Worm (Caenorhabditis elegans): ENCODE measurements around the gene srbc-70.
A peak's percentile ranks its signal among the peaks of the same experiment; 100 is the strongest.

The srbc-70 gene

ce11 chrIV:4218276-4218675, 9.5 kb downstream of the srbc-70 start:
- no peak for TF ChIP-seq nhr-11 (tag; optimal IDR thresholded peaks at IDR 0.05)
- TF ChIP-seq crh-2 (tag; optimal IDR thresholded peaks at IDR 0.05), result no peak
- TF ChIP-seq R02D3.7 (tag; optimal IDR thresholded peaks at IDR 0.05), result no peak
- TF ChIP-seq ceh-82 (tag; optimal IDR thresholded peaks at IDR 0.05), result no peak
- TF ChIP-seq unc-39 (tag; optimal IDR thresholded peaks at IDR 0.05), result no peak
- no peak for TF ChIP-seq egl-27 (tag; optimal IDR thresholded peaks at IDR 0.05)
- TF ChIP-seq nhr-21 (tag; optimal IDR thresholded peaks at IDR 0.05), result no peak
- no peak for TF ChIP-seq fos-1 (tag; optimal IDR thresholded peaks at IDR 0.05)
- no peak for TF ChIP-seq nhr-6 (tag; optimal IDR thresholded peaks at IDR 0.05)
- TF ChIP-seq elt-3 (tag; optimal IDR thresholded peaks at IDR 0.05), result no peak
- no peak for TF ChIP-seq nhr-129 (tag; optimal IDR thresholded peaks at IDR 0.05)
- TF ChIP-seq snpc-4 (tag; optimal IDR thresholded peaks at IDR 0.05), result no peak
- no peak for TF ChIP-seq ceh-16 (tag; optimal IDR thresholded peaks at IDR 0.05)
- TF ChIP-seq nhr-25 (tag; optimal IDR thresholded peaks at IDR 0.05), result no peak
- TF ChIP-seq zag-1 (tag; optimal IDR thresholded peaks at IDR 0.05), result no peak

- TF ChIP-seq fos-1 (tag; optimal IDR thresholded peaks at IDR 0.05), result peak; percentile 21
- TF ChIP-seq sma-3 (GFP tag; optimal IDR thresholded peaks at IDR 0.05), result peak; percentile 24
- no peak for TF ChIP-seq nhr-129 (tag; optimal IDR thresholded peaks at IDR 0.05)
- TF ChIP-seq nhr-21 (tag; optimal IDR thresholded peaks at IDR 0.05), result peak; percentile 86
- peak; percentile 73 for TF ChIP-seq sma-9 (GFP tag; optimal IDR thresholded peaks at IDR 0.05)
- TF ChIP-seq sma-9 (tag; optimal IDR thresholded peaks at IDR 0.05), result no peak
- TF ChIP-seq egl-27 (tag; optimal IDR thresholded peaks at IDR 0.05), result peak; percentile 4
- TF ChIP-seq nhr-25 (tag; optimal IDR thresholded peaks at IDR 0.05), result no peak
Observed at ce11 chrIV:4216099-4216894, 11.5 kb downstream of the srbc-70 start.

- peak; percentile 58 for TF ChIP-seq lin-13 (GFP tag; optimal IDR thresholded peaks at IDR 0.05)
- peak; percentile 71 for TF ChIP-seq nhr-21 (tag; optimal IDR thresholded peaks at IDR 0.05)
- peak; percentile 38 for TF ChIP-seq nhr-6 (tag; optimal IDR thresholded peaks at IDR 0.05)
- no peak for TF ChIP-seq peb-1 (tag; optimal IDR thresholded peaks at IDR 0.05)
- peak; percentile 39 for TF ChIP-seq nhr-25 (tag; optimal IDR thresholded peaks at IDR 0.05)
- TF ChIP-seq fos-1 (tag; optimal IDR thresholded peaks at IDR 0.05), result peak; percentile 70
- TF ChIP-seq ama-1 (optimal IDR thresholded peaks at IDR 0.05), result peak; percentile 82
- no peak for TF ChIP-seq nhr-12 (tag; optimal IDR thresholded peaks at IDR 0.05)
- no peak for TF ChIP-seq nhr-237 (tag; optimal IDR thresholded peaks at IDR 0.05)
- TF ChIP-seq zag-1 (tag; optimal IDR thresholded peaks at IDR 0.05), result peak; percentile 38
- TF ChIP-seq skn-1 (tag; optimal IDR thresholded peaks at IDR 0.05), result peak; percentile 100
- TF ChIP-seq gmeb-1 (tag; optimal IDR thresholded peaks at IDR 0.05), result peak; percentile 22
- TF ChIP-seq C34F6.9 (tag; optimal IDR thresholded peaks at IDR 0.05), result peak; percentile 81
- peak; percentile 74 for TF ChIP-seq crh-2 (tag; optimal IDR thresholded peaks at IDR 0.05)
- peak; percentile 92 for TF ChIP-seq unc-55 (GFP tag; optimal IDR thresholded peaks at IDR 0.05)
- no peak for TF ChIP-seq ztf-4 (tag; optimal IDR thresholded peaks at IDR 0.05)
- TF ChIP-seq lsy-2 (tag; optimal IDR thresholded peaks at IDR 0.05), result peak; percentile 36 to 78
- TF ChIP-seq ztf-11 (tag; optimal IDR thresholded peaks at IDR 0.05), result no peak
- peak; percentile 85 for TF ChIP-seq nhr-129 (tag; optimal IDR thresholded peaks at IDR 0.05)
- no peak for TF ChIP-seq nhr-10 (tag; optimal IDR thresholded peaks at IDR 0.05)
- TF ChIP-seq ZK546.5 (tag; optimal IDR thresholded peaks at IDR 0.05), result no peak
- TF ChIP-seq mdl-1 (tag; optimal IDR thresholded peaks at IDR 0.05), result peak; percentile 73 to 76
- TF ChIP-seq ceh-16 (tag; optimal IDR thresholded peaks at IDR 0.05), result no peak
- TF ChIP-seq aly-2 (tag; optimal IDR thresholded peaks at IDR 0.05), result no peak
- no peak for TF ChIP-seq unc-39 (tag; optimal IDR thresholded peaks at IDR 0.05)
- no peak for TF ChIP-seq elt-3 (tag; optimal IDR thresholded peaks at IDR 0.05)
- no peak for TF ChIP-seq elt-1 (tag; optimal IDR thresholded peaks at IDR 0.05)
- no peak for TF ChIP-seq ztf-1 (GFP tag; conservative IDR thresholded peaks at IDR 0.05)
- peak; percentile 39 for TF ChIP-seq egl-27 (tag; optimal IDR thresholded peaks at IDR 0.05)
- TF ChIP-seq R02D3.7 (tag; optimal IDR thresholded peaks at IDR 0.05), result no peak
- no peak for TF ChIP-seq alr-1 (tag; optimal IDR thresholded peaks at IDR 0.05)
- no peak for TF ChIP-seq nhr-23 (tag; optimal IDR thresholded peaks at IDR 0.05)
- no peak for TF ChIP-seq ceh-82 (tag; optimal IDR thresholded peaks at IDR 0.05)
- no peak for TF ChIP-seq dmd-4 (tag; optimal IDR thresholded peaks at IDR 0.05)
- TF ChIP-seq lin-11 (tag; optimal IDR thresholded peaks at IDR 0.05), result no peak
- no peak for TF ChIP-seq nhr-11 (tag; optimal IDR thresholded peaks at IDR 0.05)
- no peak for TF ChIP-seq Y55F3AM.14 (GFP tag; optimal IDR thresholded peaks at IDR 0.05)
- TF ChIP-seq lin-39 (tag; optimal IDR thresholded peaks at IDR 0.05), result no peak
- no peak for TF ChIP-seq mab-5 (tag; optimal IDR thresholded peaks at IDR 0.05)
- peak; percentile 46 for TF ChIP-seq sma-3 (GFP tag; optimal IDR thresholded peaks at IDR 0.05)
- TF ChIP-seq unc-62 (GFP tag; optimal IDR thresholded peaks at IDR 0.05), result no peak
- TF ChIP-seq F13H6.1 (tag; optimal IDR thresholded peaks at IDR 0.05), result peak; percentile 55
- TF ChIP-seq blmp-1 (tag; optimal IDR thresholded peaks at IDR 0.05; ENCODE audit: insufficient read depth), result peak; percentile 25
- no peak for TF ChIP-seq mbf-1 (tag; optimal IDR thresholded peaks at IDR 0.05)
- no peak for TF ChIP-seq snpc-4 (tag; optimal IDR thresholded peaks at IDR 0.05)
Observed at ce11 chrIV:4215349-4215748, 12.5 kb downstream of the srbc-70 start.
